Worm (Caenorhabditis elegans) whole organism, L4 larva: Measurements from ENCODE around the gene dach-1.

Source experiments
- D1046.2 ChIP-seq: fragments of 200-800 bp; sonication (Bioruptor generic); IDR thresholded peaks from 2 replicates; pipeline ENCODE4 v1.3.6; 2022; ENCODE audit warnings: missing genetic modification characterization, missing compliant biosample characterization
- F10B5.3 ChIP-seq: sonication (generic microtip); optimal IDR thresholded peaks from 2 replicates; lab custom pipeline; 2016; ENCODE audit warnings: mild to moderate bottlenecking, missing genetic modification characterization, missing compliant biosample characterization
- F37D6.2 ChIP-seq: sonication (generic microtip); optimal IDR thresholded peaks from 2 replicates; lab custom pipeline; 2016; ENCODE audit warnings: mild to moderate bottlenecking, missing genetic modification characterization, missing compliant biosample characterization
- R02D3.7 ChIP-seq: fragments of 150-350 bp; sonication (generic microtip); optimal IDR thresholded peaks from 3 replicates; lab custom pipeline; 2014; ENCODE audit warnings: missing biosample characterization, missing genetic modification characterization
- Y5F2A.4 ChIP-seq: fragments of 200-800 bp; sonication (Bioruptor generic); optimal IDR thresholded peaks from 2 replicates; lab custom pipeline; 2018; ENCODE audit warnings: mild to moderate bottlenecking, missing genetic modification characterization, missing compliant biosample characterization
- ZK337.2 ChIP-seq: fragments of 200-800 bp; sonication (Bioruptor generic); IDR thresholded peaks from 2 replicates; pipeline ENCODE4 v1.3.6; 2022; ENCODE audit warnings: missing genetic modification reagents, missing genetic modification characterization, missing compliant biosample characterization
- aha-1 ChIP-seq: fragments of 150-350 bp; peaks from one replicate; lab custom pipeline; 2014; ENCODE audit warnings: missing biosample characterization, missing genetic modification characterization
- aly-2 ChIP-seq: sonication (generic microtip); optimal IDR thresholded peaks from 2 replicates; lab custom pipeline; 2018; ENCODE audit warnings: missing biosample characterization, missing genetic modification characterization
- ama-1 ChIP-seq: fragments of 150-350 bp; optimal IDR thresholded peaks from 2 replicates; lab custom pipeline; 2014; ENCODE audit warnings: inconsistent platforms, mixed read lengths
- attf-4 ChIP-seq: sonication (generic microtip); optimal IDR thresholded peaks from 3 replicates; lab custom pipeline; 2017; ENCODE audit warnings: missing biosample characterization, missing genetic modification characterization
- ceh-20 ChIP-seq: fragments of 200-800 bp; sonication (Bioruptor generic); IDR thresholded peaks from 2 replicates; pipeline ENCODE4 v1.3.6; 2022; ENCODE audit warnings: missing genetic modification reagents, missing genetic modification characterization, missing compliant biosample characterization
- ceh-32 ChIP-seq: sonication (generic microtip); optimal IDR thresholded peaks from 2 replicates; lab custom pipeline; 2016; ENCODE audit warnings: mild to moderate bottlenecking, missing genetic modification characterization, missing compliant biosample characterization; ENCODE audit not compliant: poor library complexity
- ceh-82 ChIP-seq: sonication (generic microtip); optimal IDR thresholded peaks from 2 replicates; lab custom pipeline; 2017; ENCODE audit warnings: missing biosample characterization, missing genetic modification characterization
- cey-2 ChIP-seq: sonication (generic microtip); optimal IDR thresholded peaks from 3 replicates; lab custom pipeline; 2017; ENCODE audit warnings: missing genetic modification characterization, mild to moderate bottlenecking, missing compliant biosample characterization, antibody characterized with exemption, borderline replicate concordance; ENCODE audit not compliant: insufficient read depth
- egl-27 ChIP-seq: sonication (generic microtip); optimal IDR thresholded peaks from 3 replicates; lab custom pipeline; 2017; ENCODE audit warnings: missing biosample characterization, missing genetic modification reagents, missing genetic modification characterization
- egl-43 ChIP-seq: fragments of 200-800 bp; sonication (Bioruptor generic); IDR thresholded peaks from 2 replicates; pipeline ENCODE4 v1.3.6; 2022; ENCODE audit warnings: missing genetic modification reagents, missing genetic modification characterization, missing compliant biosample characterization
- gei-8 ChIP-seq: fragments of 200-800 bp; sonication (Bioruptor generic); optimal IDR thresholded peaks from 2 replicates; lab custom pipeline; 2018; ENCODE audit warnings: mild to moderate bottlenecking, missing genetic modification characterization, missing compliant biosample characterization
- hif-1 ChIP-seq, 2 experiments: sonication (generic microtip); optimal IDR thresholded peaks; 2 replicates each; lab custom pipeline; 2016 to 2017; ENCODE audit warnings: missing compliant biosample characterization in 2 of 2, missing genetic modification characterization in 2 of 2, missing genetic modification reagents in 2 of 2, missing genotype in 2 of 2, mild to moderate bottlenecking in 1 of 2
- hlh-11 ChIP-seq: fragments of 200-800 bp; sonication (Bioruptor generic); optimal IDR thresholded peaks from 2 replicates; lab custom pipeline; 2018; ENCODE audit warnings: mild to moderate bottlenecking, missing genetic modification characterization, missing compliant biosample characterization
- jun-1 ChIP-seq: fragments of 150-350 bp; optimal IDR thresholded peaks from 2 replicates; lab custom pipeline; 2014; ENCODE audit warnings: missing biosample characterization, missing genetic modification reagents, missing genetic modification characterization
- lim-7 ChIP-seq: fragments of 200-800 bp; sonication (Bioruptor generic); IDR thresholded peaks from 2 replicates; pipeline ENCODE4 v1.3.6; 2022; ENCODE audit warnings: missing genetic modification characterization, missing compliant biosample characterization
- lin-15B ChIP-seq: fragments of 150-350 bp; sonication (generic microtip); optimal IDR thresholded peaks from 3 replicates; lab custom pipeline; 2014; ENCODE audit warnings: missing biosample characterization, missing genetic modification characterization
- madf-5 ChIP-seq, 2 experiments: fragments of 200-800 bp; sonication (Bioruptor generic); IDR thresholded peaks; 2 replicates each; pipeline ENCODE4 v1.3.6; 2022; ENCODE audit warnings: missing compliant biosample characterization in 2 of 2, missing genetic modification characterization in 2 of 2
- mdt-29 ChIP-seq: fragments of 200-800 bp; sonication (Bioruptor generic); IDR thresholded peaks from 2 replicates; pipeline ENCODE4 v1.3.6; 2022; ENCODE audit warnings: missing genetic modification reagents, missing genetic modification characterization, missing compliant biosample characterization
- mes-2 ChIP-seq: sonication (generic microtip); optimal IDR thresholded peaks from 2 replicates; lab custom pipeline; 2016; ENCODE audit warnings: missing genotype, mild to moderate bottlenecking, missing genetic modification characterization, missing compliant biosample characterization; ENCODE audit not compliant: poor library complexity, severe bottlenecking
- mxl-2 ChIP-seq: fragments of 200-800 bp; sonication (Bioruptor generic); conservative IDR thresholded peaks from 2 replicates; pipeline ENCODE4 v1.3.6; 2022; ENCODE audit warnings: missing genetic modification reagents, missing genetic modification characterization, missing compliant biosample characterization
- mxl-3 ChIP-seq: fragments of 200-800 bp; sonication (Bioruptor generic); optimal IDR thresholded peaks from 2 replicates; lab custom pipeline; 2018; ENCODE audit warnings: mild to moderate bottlenecking, missing genetic modification characterization, missing compliant biosample characterization
- nhr-10 ChIP-seq: fragments of 150-350 bp; optimal IDR thresholded peaks from 2 replicates; lab custom pipeline; 2014; ENCODE audit warnings: missing biosample characterization, missing genetic modification characterization
- nhr-237 ChIP-seq: sonication (generic microtip); optimal IDR thresholded peaks from 2 replicates; lab custom pipeline; 2017; ENCODE audit warnings: missing biosample characterization, missing genetic modification characterization
- nhr-28 ChIP-seq: fragments of 150-350 bp; optimal IDR thresholded peaks from 2 replicates; lab custom pipeline; 2014; ENCODE audit warnings: missing biosample characterization, missing genetic modification characterization
- nhr-76 ChIP-seq: fragments of 150-350 bp; optimal IDR thresholded peaks from 2 replicates; lab custom pipeline; 2014; ENCODE audit warnings: missing biosample characterization, missing genetic modification characterization
- nhr-77 ChIP-seq: fragments of 150-350 bp; optimal IDR thresholded peaks from 2 replicates; lab custom pipeline; 2014; ENCODE audit warnings: missing biosample characterization, missing genetic modification characterization
- pha-4 ChIP-seq, 2 experiments: fragments of 150-350 bp in 1 of 2; fragments of 200-800 bp in 1 of 2; sonication (Bioruptor generic) in 1 of 2; IDR thresholded peaks in 1 of 2; optimal IDR thresholded peaks in 1 of 2; 2 replicates each; pipeline versions ENCODE4 v1.3.6 to Lab custom; 2014 to 2022; ENCODE audit warnings: missing genetic modification characterization in 2 of 2, missing genetic modification reagents in 2 of 2, missing biosample characterization in 1 of 2, missing compliant biosample characterization in 1 of 2
- pqm-1 ChIP-seq: sonication (generic microtip); optimal IDR thresholded peaks from 2 replicates; lab custom pipeline; 2017; ENCODE audit warnings: missing biosample characterization, missing genetic modification characterization
- rbr-2 ChIP-seq: sonication (generic microtip); optimal IDR thresholded peaks from 2 replicates; lab custom pipeline; 2016; ENCODE audit warnings: missing genotype, missing genetic modification characterization, missing compliant biosample characterization
- sdz-12 ChIP-seq: fragments of 200-800 bp; sonication (Bioruptor generic); optimal IDR thresholded peaks from 2 replicates; lab custom pipeline; 2018; ENCODE audit warnings: mild to moderate bottlenecking, missing genetic modification characterization, missing compliant biosample characterization
- set-16 ChIP-seq: fragments of 200-800 bp; sonication (Bioruptor generic); IDR thresholded peaks from 2 replicates; pipeline ENCODE4 v1.3.6; 2022; ENCODE audit warnings: missing genetic modification reagents, missing genetic modification characterization, missing compliant biosample characterization
- skn-1 ChIP-seq: fragments of 150-350 bp; optimal IDR thresholded peaks from 2 replicates; lab custom pipeline; 2014; ENCODE audit warnings: missing biosample characterization, missing genetic modification characterization
- spr-3 ChIP-seq: fragments of 200-800 bp; sonication (Bioruptor generic); optimal IDR thresholded peaks from 2 replicates; lab custom pipeline; 2018; ENCODE audit warnings: mild to moderate bottlenecking, missing genetic modification characterization, missing compliant biosample characterization
- unc-130 ChIP-seq: sonication (generic microtip); optimal IDR thresholded peaks from 2 replicates; lab custom pipeline; 2016; ENCODE audit warnings: missing genetic modification reagents, missing genetic modification characterization, missing compliant biosample characterization
- unc-62 ChIP-seq, 3 experiments: fragments of 150-350 bp in 1 of 3; sonication (generic microtip); optimal IDR thresholded peaks in 2 of 3; peaks in 1 of 3; 1 replicate in 1 of 3; 2 replicates in 2 of 3; lab custom pipeline; 2014 to 2017; ENCODE audit warnings: missing biosample characterization in 3 of 3, missing genetic modification characterization in 3 of 3, missing genetic modification reagents in 3 of 3, missing genotype in 1 of 3
- zag-1 ChIP-seq: fragments of 150-350 bp; optimal IDR thresholded peaks from 2 replicates; lab custom pipeline; 2014; ENCODE audit warnings: missing biosample characterization, missing genetic modification characterization
- zip-11 ChIP-seq: fragments of 200-800 bp; sonication (Bioruptor generic); IDR thresholded peaks from 2 replicates; pipeline ENCODE4 v1.3.6; 2022; ENCODE audit warnings: missing genetic modification characterization, missing compliant biosample characterization

dach-1 gene

DNA sequence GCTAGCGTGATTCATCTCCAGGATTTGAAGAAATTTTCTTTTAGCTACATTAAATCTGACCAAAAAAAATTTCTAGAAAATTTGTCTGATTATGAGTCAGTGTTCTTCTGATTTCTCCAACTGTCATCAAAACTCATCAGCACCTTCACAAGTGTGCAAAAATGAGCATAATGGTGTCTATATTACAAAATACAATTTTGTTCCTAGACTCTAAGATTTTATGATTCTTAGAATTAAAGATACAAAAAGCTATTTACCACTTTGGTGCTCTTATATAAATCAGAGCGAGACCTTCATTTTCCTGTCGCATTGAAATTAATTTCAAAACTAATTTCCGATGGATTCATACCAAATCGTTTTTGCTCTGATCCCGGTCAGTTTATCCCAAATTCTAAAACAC, 37.4 kb upstream of the dach-1 start, which contains the start of gene srx-68:
TSS of gene srx-68 (plus strand) at position 301 of the 400 bp plus-strand sequence.
- no peak for TF ChIP-seq spr-3
- TF ChIP-seq egl-27, result no peak
- TF ChIP-seq gei-8 (GFP tag; lab: Kevin White, UChicago), result no peak

ce11 chrV:3913131-3913530, 36.7 kb upstream of the dach-1 start:
- TF ChIP-seq cey-2, result no peak
- no peak for TF ChIP-seq mes-2 (tag; lab: Kevin White, UChicago)
- TF ChIP-seq nhr-28 (tag; lab: Kevin White, UChicago), result no peak
- no peak for TF ChIP-seq pqm-1 (tag; lab: Kevin White, UChicago)
- TF ChIP-seq spr-3, result no peak
- no peak for TF ChIP-seq ceh-32 (tag; lab: Kevin White, UChicago)
- TF ChIP-seq R02D3.7, result no peak
- TF ChIP-seq egl-43 (GFP tag; lab: Robert Waterston, UW), result 0 out of 2 replicates have a peak, but pooled peaks have one; percentile 9
- no peak for TF ChIP-seq rbr-2 (tag; lab: Kevin White, UChicago)
- TF ChIP-seq set-16 (GFP tag; lab: Robert Waterston, UW), result peak; percentile 67
- no peak for TF ChIP-seq attf-4 (tag; lab: Kevin White, UChicago)
- no peak for TF ChIP-seq aly-2 (tag; lab: Kevin White, UChicago)
- TF ChIP-seq nhr-77 (tag; lab: Kevin White, UChicago), result no peak
- no peak for TF ChIP-seq jun-1 (tag; lab: Kevin White, UChicago)
- TF ChIP-seq aha-1 (tag; lab: Kevin White, UChicago), result peak; percentile 76
- no peak for TF ChIP-seq mxl-2 (GFP tag; lab: Robert Waterston, UW)
- no peak for TF ChIP-seq ama-1
- TF ChIP-seq ZK337.2, result no peak
- peak in 1 of 2 experiments; percentile 29 for TF ChIP-seq unc-62 (GFP tag; optimal IDR thresholded peaks at IDR 0.05 in 1 of 2; lab: Kevin White, UChicago)
- TF ChIP-seq unc-62 (tag; optimal IDR thresholded peaks at IDR 0.05; lab: Kevin White, UChicago), result no peak

- TF ChIP-seq aha-1 (tag; lab: Kevin White, UChicago), result peak; percentile 74
- no peak for TF ChIP-seq Y5F2A.4 (GFP tag; lab: Kevin White, UChicago)
Observed at ce11 chrV:3916480-3916879, 33.3 kb upstream of the dach-1 start, which contains the start of gene srx-67. TSS of gene srx-67 (plus strand) at chrV:3916780.

DNA sequence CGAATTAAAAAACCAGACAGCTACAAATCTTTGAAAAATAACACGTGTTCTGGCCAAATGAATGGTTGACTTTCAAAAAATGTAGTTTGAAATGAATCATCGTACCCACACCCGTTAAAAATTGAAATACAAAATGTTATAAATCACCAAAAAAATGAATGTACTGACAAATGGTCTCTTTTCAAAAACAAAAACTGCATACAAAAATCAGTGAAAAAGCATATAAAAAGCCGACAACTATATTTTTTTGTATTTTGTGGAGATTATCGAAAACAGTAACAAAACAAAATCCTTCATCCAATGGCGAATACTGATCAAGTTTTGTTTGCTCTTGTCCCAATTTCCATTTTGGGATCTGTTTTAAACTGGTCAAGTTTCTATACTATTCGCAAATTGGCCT, 30.5 kb upstream of the dach-1 start, which contains the start of gene srx-66:
TSS of gene srx-66 (plus strand) at position 301 of the 400 bp plus-strand sequence.
- no peak for TF ChIP-seq F10B5.3
- TF ChIP-seq zip-11 (GFP tag; lab: Robert Waterston, UW), result no peak
- no peak for TF ChIP-seq ama-1
- TF ChIP-seq set-16 (GFP tag; lab: Robert Waterston, UW), result no peak
- TF ChIP-seq lin-15B (tag; lab: Kevin White, UChicago), result no peak
- no peak for TF ChIP-seq hif-1 (tag; optimal IDR thresholded peaks at IDR 0.05; lab: Kevin White, UChicago)
- no peak for TF ChIP-seq hlh-11 (tag; lab: Kevin White, UChicago)
- TF ChIP-seq skn-1 (tag; lab: Kevin White, UChicago), result no peak
- no peak for TF ChIP-seq Y5F2A.4 (GFP tag; lab: Kevin White, UChicago)
- TF ChIP-seq D1046.2 (GFP tag; lab: Robert Waterston, UW), result no peak
- TF ChIP-seq F37D6.2 (tag; lab: Kevin White, UChicago), result no peak
- no peak for TF ChIP-seq zag-1 (tag; lab: Kevin White, UChicago)
- TF ChIP-seq lim-7 (GFP tag; lab: Robert Waterston, UW), result no peak
- TF ChIP-seq nhr-237 (tag; lab: Kevin White, UChicago), result no peak
- TF ChIP-seq nhr-10 (tag; lab: Kevin White, UChicago), result no peak

DNA sequence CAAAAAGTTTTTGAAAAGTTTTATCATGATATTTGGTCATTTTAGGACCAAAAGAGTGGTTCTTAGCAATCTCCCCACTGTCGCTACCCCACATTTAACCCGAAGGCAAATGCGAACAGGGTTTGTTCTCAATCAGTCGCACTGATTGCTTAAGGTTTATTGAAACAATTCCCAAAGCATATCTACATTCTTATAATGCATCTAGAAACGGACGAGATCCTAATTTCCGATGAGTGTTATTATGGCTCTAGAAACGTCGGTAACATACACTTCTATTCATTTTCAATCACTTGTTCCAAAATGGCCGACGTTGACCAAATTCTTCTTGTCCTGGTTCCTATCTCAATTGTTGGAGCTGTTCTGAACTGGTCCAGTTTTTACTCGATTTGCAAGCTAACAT, 28.2 kb upstream of the dach-1 start, which contains the start of gene srx-65:
TSS of gene srx-65 (plus strand) at position 301 of the 400 bp plus-strand sequence.
- TF ChIP-seq ceh-82 (tag; lab: Kevin White, UChicago), result no peak
- TF ChIP-seq mxl-3 (GFP tag; lab: Kevin White, UChicago), result no peak
- TF ChIP-seq hif-1 (tag; optimal IDR thresholded peaks at IDR 0.05; lab: Kevin White, UChicago), result no peak
- no peak for TF ChIP-seq unc-130 (GFP tag; lab: Kevin White, UChicago)
- no peak for TF ChIP-seq mdt-29 (GFP tag; lab: Robert Waterston, UW)
- TF ChIP-seq nhr-237 (tag; lab: Kevin White, UChicago), result no peak
- TF ChIP-seq sdz-12 (GFP tag; lab: Kevin White, UChicago), result no peak
- no peak for TF ChIP-seq ceh-20
- TF ChIP-seq nhr-76 (tag; lab: Kevin White, UChicago), result no peak
- no peak for TF ChIP-seq madf-5 (GFP tag; IDR thresholded peaks at IDR 0.05; lab: Robert Waterston, UW)
- TF ChIP-seq pha-4 (GFP tag; IDR thresholded peaks at IDR 0.05; lab: Robert Waterston, UW), result no peak
- TF ChIP-seq pha-4 (tag; optimal IDR thresholded peaks at IDR 0.05; lab: Kevin White, UChicago), result no peak
